Fruit fly (Drosophila melanogaster) Kc167 (cell line): Measurements from ENCODE around the gene AlkB.

Source experiments
- Myc ChIP-seq: fragments of >200 bp; optimal IDR thresholded peaks from 2 replicates; lab custom pipeline; 2017; ENCODE audit warnings: missing external identifiers
- Sin3A ChIP-seq: fragments of >200 bp; optimal IDR thresholded peaks from 2 replicates; lab custom pipeline; 2018; ENCODE audit warnings: missing external identifiers
- h ChIP-seq: fragments of >200 bp; optimal IDR thresholded peaks from 3 replicates; lab custom pipeline; 2018; ENCODE audit warnings: missing external identifiers
- psq ChIP-seq: fragments of >200 bp; optimal IDR thresholded peaks from 2 replicates; lab custom pipeline; 2017; ENCODE audit warnings: missing external identifiers

- TF ChIP-seq Myc (lab: Kevin White, UChicago) (no peak), h (lab: Kevin White, UChicago) (no peak), psq (lab: Kevin White, UChicago) (no peak), Sin3A (lab: Kevin White, UChicago) (no peak)
Observed at dm6 chrX:15874437-15874836, 15.2 kb upstream of the AlkB start.
